Fruit fly (Drosophila melanogaster): ENCODE data around the gene CG11248.

The CG11248 gene

dm6 chr3L:21688607-21689129, 8.8 kb downstream of the CG11248 start:
- no peak for TF ChIP-seq pad (GFP tag; optimal IDR thresholded peaks at IDR 0.05)
- TF ChIP-seq Clk (GFP tag; optimal IDR thresholded peaks at IDR 0.05) = no peak
- no peak for TF ChIP-seq bab1 (GFP tag; optimal IDR thresholded peaks at IDR 0.05)
- TF ChIP-seq Mnt (GFP tag; optimal IDR thresholded peaks at IDR 0.05) = no peak
- TF ChIP-seq CG5204 (GFP tag; optimal IDR thresholded peaks at IDR 0.05) = no peak
- no peak for TF ChIP-seq CG1620 (GFP tag; optimal IDR thresholded peaks at IDR 0.05)

- TF ChIP-seq CG1620 (GFP tag; optimal IDR thresholded peaks at IDR 0.05) (no peak), CG12768 (GFP tag; optimal IDR thresholded peaks at IDR 0.05) (no peak), bab1 (GFP tag; optimal IDR thresholded peaks at IDR 0.05) (no peak), ovo (GFP tag; optimal IDR thresholded peaks at IDR 0.05) (no peak), Clk (GFP tag; optimal IDR thresholded peaks at IDR 0.05) (no peak), cic (GFP tag; optimal IDR thresholded peaks at IDR 0.05) (no peak), CG11617 (GFP tag; optimal IDR thresholded peaks at IDR 0.05) (no peak)
These were observed 14.8 kb downstream of the CG11248 start for dm6 chr3L:21694647-21695046.

- TF ChIP-seq CG14711 (tag; optimal IDR thresholded peaks at IDR 0.05) (no peak), CG7045 (GFP tag; optimal IDR thresholded peaks at IDR 0.05) (no peak), CG11617 (GFP tag; optimal IDR thresholded peaks at IDR 0.05) (no peak)
These were observed 20.2 kb downstream of the CG11248 start for dm6 chr3L:21700052-21700451.

- no peak for TF ChIP-seq Hr96 (GFP tag; optimal IDR thresholded peaks at IDR 0.05)
- TF ChIP-seq tj (GFP tag; optimal IDR thresholded peaks at IDR 0.05) = no peak
- TF ChIP-seq kay (GFP tag; ENCODE audit: borderline replicate concordance) = no peak
- no peak for TF ChIP-seq CG7101 (tag; optimal IDR thresholded peaks at IDR 0.05)
- TF ChIP-seq toe (GFP tag; optimal IDR thresholded peaks at IDR 0.05) = no peak
- TF ChIP-seq CG1620 (GFP tag; optimal IDR thresholded peaks at IDR 0.05) = no peak
These were observed 21.1 kb downstream of the CG11248 start for dm6 chr3L:21700945-21701344.

dm6 chr3L:21706144-21706926, 26.5 kb downstream of the CG11248 start, which contains the start of gene CG32447:
Gene CG32447 (minus strand): TSS chr3L:21706365.
- TF ChIP-seq CG7045 (GFP tag; optimal IDR thresholded peaks at IDR 0.05) (no peak), Hr96 (GFP tag; optimal IDR thresholded peaks at IDR 0.05) (no peak), toe (GFP tag; optimal IDR thresholded peaks at IDR 0.05) (no peak), Mnt (GFP tag; optimal IDR thresholded peaks at IDR 0.05) (no peak), Clk (GFP tag; optimal IDR thresholded peaks at IDR 0.05) (no peak), cnc (optimal IDR thresholded peaks at IDR 0.05) (no peak), bab1 (GFP tag; optimal IDR thresholded peaks at IDR 0.05) (no peak), ovo (GFP tag; optimal IDR thresholded peaks at IDR 0.05) (no peak), CG14711 (tag; optimal IDR thresholded peaks at IDR 0.05) (no peak), CG33017 (tag; optimal IDR thresholded peaks at IDR 0.05) (no peak), cic (GFP tag; optimal IDR thresholded peaks at IDR 0.05) (no peak), tj (GFP tag; optimal IDR thresholded peaks at IDR 0.05) (no peak)

- no peak for TF ChIP-seq toe (GFP tag; optimal IDR thresholded peaks at IDR 0.05)
- no peak for TF ChIP-seq CG33017 (tag; optimal IDR thresholded peaks at IDR 0.05)
- no peak for TF ChIP-seq CG7045 (GFP tag; optimal IDR thresholded peaks at IDR 0.05)
- TF ChIP-seq pad (GFP tag; optimal IDR thresholded peaks at IDR 0.05) = no peak
- TF ChIP-seq ovo (GFP tag; optimal IDR thresholded peaks at IDR 0.05) = no peak
- TF ChIP-seq Crg-1 (GFP tag; optimal IDR thresholded peaks at IDR 0.05) = no peak
- TF ChIP-seq cnc (optimal IDR thresholded peaks at IDR 0.05) = no peak
- TF ChIP-seq cic (GFP tag; optimal IDR thresholded peaks at IDR 0.05) = no peak
- TF ChIP-seq CG14711 (tag; optimal IDR thresholded peaks at IDR 0.05) = no peak
- TF ChIP-seq kay (GFP tag; ENCODE audit: borderline replicate concordance) = no peak
These were observed 30.1 kb downstream of the CG11248 start for dm6 chr3L:21709785-21710591.

- no peak for TF ChIP-seq toe (GFP tag; optimal IDR thresholded peaks at IDR 0.05)
- no peak for TF ChIP-seq CG14711 (tag; optimal IDR thresholded peaks at IDR 0.05)
- TF ChIP-seq Mnt (GFP tag; optimal IDR thresholded peaks at IDR 0.05) = no peak
- TF ChIP-seq tj (GFP tag; optimal IDR thresholded peaks at IDR 0.05) = no peak
- TF ChIP-seq bab1 (GFP tag; optimal IDR thresholded peaks at IDR 0.05) = no peak
- TF ChIP-seq kay (GFP tag; ENCODE audit: borderline replicate concordance) = no peak
- no peak for TF ChIP-seq ovo (GFP tag; optimal IDR thresholded peaks at IDR 0.05)
- no peak for TF ChIP-seq Hr96 (GFP tag; optimal IDR thresholded peaks at IDR 0.05)
- no peak for TF ChIP-seq Clk (GFP tag; optimal IDR thresholded peaks at IDR 0.05)
- TF ChIP-seq cnc (optimal IDR thresholded peaks at IDR 0.05) = no peak
- TF ChIP-seq CG33017 (tag; optimal IDR thresholded peaks at IDR 0.05) = no peak
- no peak for TF ChIP-seq CG1620 (GFP tag; optimal IDR thresholded peaks at IDR 0.05)
- TF ChIP-seq Crg-1 (GFP tag; optimal IDR thresholded peaks at IDR 0.05) = no peak
- no peak for TF ChIP-seq pad (GFP tag; optimal IDR thresholded peaks at IDR 0.05)
- TF ChIP-seq CG12768 (GFP tag; optimal IDR thresholded peaks at IDR 0.05) = no peak
- TF ChIP-seq CG7045 (GFP tag; optimal IDR thresholded peaks at IDR 0.05) = no peak
- TF ChIP-seq CG7101 (tag; optimal IDR thresholded peaks at IDR 0.05) = no peak
These were observed 36.1 kb downstream of the CG11248 start for dm6 chr3L:21715974-21716373.

All from whole organism, adult.